Worm (Caenorhabditis elegans): Measurements from ENCODE around the gene fbxb-85.

Gene fbxb-85

DNA sequence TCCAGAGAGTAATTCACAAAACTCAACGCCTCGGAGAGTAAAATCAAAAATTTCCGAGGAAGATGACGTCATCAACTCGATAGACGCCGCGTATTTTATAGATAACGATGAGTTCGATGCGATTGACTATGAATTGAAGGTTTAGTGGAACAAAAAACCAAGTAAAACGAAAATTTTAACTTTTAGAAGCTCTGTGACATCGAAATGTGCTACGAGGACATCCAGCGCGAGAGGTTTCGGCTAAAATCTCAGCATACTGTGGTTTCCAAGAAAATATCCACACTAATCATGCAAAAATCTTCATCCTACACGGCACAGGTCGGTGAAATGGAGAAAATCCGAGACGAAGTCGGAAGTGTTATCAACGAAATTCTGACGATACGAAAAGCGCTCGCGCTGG is 20.8 kb upstream of the fbxb-85 start:
- TF ChIP-seq nhr-76 (tag; optimal IDR thresholded peaks at IDR 0.05) (no peak), efl-1 (optimal IDR thresholded peaks at IDR 0.05) (no peak), efl-1 (GFP tag; optimal IDR thresholded peaks at IDR 0.05 in 1 of 2) (peak in 1 of 2 experiments; percentile 80)

ce11 chrIII:10868653-10869392 is 20.1 kb upstream of the fbxb-85 start, which contains the start of the genes cey-4 and vps-50:
Gene cey-4 (minus strand): TSS chrIII:10868703.
Gene vps-50 (plus strand): TSS chrIII:10869193.
- TF ChIP-seq xbp-1 (tag; optimal IDR thresholded peaks at IDR 0.05) (peak; percentile 22), F16B12.6 (tag; optimal IDR thresholded peaks at IDR 0.05) (no peak), ztf-4 (tag; optimal IDR thresholded peaks at IDR 0.05) (no peak), sox-4 (tag; optimal IDR thresholded peaks at IDR 0.05) (no peak), vab-15 (tag; optimal IDR thresholded peaks at IDR 0.05) (no peak), lin-35 (GFP tag; optimal IDR thresholded peaks at IDR 0.05) (peak; percentile 18 to 55), grh-1 (GFP tag; IDR thresholded peaks at IDR 0.05) (no peak), lin-14 (GFP tag; optimal IDR thresholded peaks at IDR 0.05) (no peak), snpc-4 (tag; optimal IDR thresholded peaks at IDR 0.05) (peak; percentile 2), nhr-85 (tag) (peak; percentile 6), unc-86 (tag; optimal IDR thresholded peaks at IDR 0.05) (no peak), lsy-2 (tag; optimal IDR thresholded peaks at IDR 0.05) (peak; percentile 41 to 67), C34B4.2 (tag; optimal IDR thresholded peaks at IDR 0.05) (no peak), fos-1 (tag; optimal IDR thresholded peaks at IDR 0.05) (no peak), ceh-63 (GFP tag; optimal IDR thresholded peaks at IDR 0.05) (no peak), ceh-82 (tag; optimal IDR thresholded peaks at IDR 0.05) (peak in 1 of 3 experiments; percentile 29), C16A3.4 (tag; optimal IDR thresholded peaks at IDR 0.05) (peak; percentile 62), blmp-1 (tag; optimal IDR thresholded peaks at IDR 0.05) (no peak), snu-23 (GFP tag; optimal IDR thresholded peaks at IDR 0.05) (peak; percentile 40), rnt-1 (tag; optimal IDR thresholded peaks at IDR 0.05) (peak; percentile 32), ztf-11 (tag; optimal IDR thresholded peaks at IDR 0.05) (no peak), dsc-1 (tag; optimal IDR thresholded peaks at IDR 0.05) (peak; percentile 18), lin-13 (GFP tag; optimal IDR thresholded peaks at IDR 0.05) (peak; percentile 22), mdl-1 (tag; optimal IDR thresholded peaks at IDR 0.05) (no peak), nhr-28 (tag; optimal IDR thresholded peaks at IDR 0.05) (no peak), nhr-84 (tag; optimal IDR thresholded peaks at IDR 0.05) (no peak), dpl-1 (GFP tag; optimal IDR thresholded peaks at IDR 0.05) (peak; percentile 28 to 66 (median 47)), nhr-237 (tag; optimal IDR thresholded peaks at IDR 0.05) (no peak), efl-1 (optimal IDR thresholded peaks at IDR 0.05) (peak; percentile 51 to 60), efl-1 (GFP tag; optimal IDR thresholded peaks at IDR 0.05 in 1 of 2) (peak; percentile 45 to 95), nhr-71 (tag; optimal IDR thresholded peaks at IDR 0.05) (no peak), lin-15B (tag; optimal IDR thresholded peaks at IDR 0.05) (peak; percentile 8)

- TF ChIP-seq jun-1 (tag; optimal IDR thresholded peaks at IDR 0.05): no peak
These were observed 18.3 kb upstream of the fbxb-85 start for ce11 chrIII:10867086-10867485.

- TF ChIP-seq nhr-84 (tag; optimal IDR thresholded peaks at IDR 0.05): no peak
- TF ChIP-seq snpc-4 (tag; optimal IDR thresholded peaks at IDR 0.05): no peak
- no peak for TF ChIP-seq ces-1 (GFP tag; optimal IDR thresholded peaks at IDR 0.05)
- no peak for TF ChIP-seq ceh-8 (GFP tag; optimal IDR thresholded peaks at IDR 0.05)
- no peak for TF ChIP-seq pqm-1 (tag; optimal IDR thresholded peaks at IDR 0.05)
- no peak for TF ChIP-seq nhr-85 (tag)
- no peak for TF ChIP-seq ztf-11 (tag; optimal IDR thresholded peaks at IDR 0.05)
- no peak for TF ChIP-seq nhr-12 (tag; optimal IDR thresholded peaks at IDR 0.05)
- TF ChIP-seq rnt-1 (tag; optimal IDR thresholded peaks at IDR 0.05): no peak
- no peak for TF ChIP-seq elt-2 (tag; optimal IDR thresholded peaks at IDR 0.05)
- TF ChIP-seq ama-1 (optimal IDR thresholded peaks at IDR 0.05): no peak
- TF ChIP-seq pax-3 (tag; optimal IDR thresholded peaks at IDR 0.05): no peak
- TF ChIP-seq nhr-20 (tag; optimal IDR thresholded peaks at IDR 0.05): no peak
- TF ChIP-seq jun-1 (tag; optimal IDR thresholded peaks at IDR 0.05): no peak
- no peak for TF ChIP-seq mef-2 (tag; optimal IDR thresholded peaks at IDR 0.05)
- no peak for TF ChIP-seq tlp-1 (tag; optimal IDR thresholded peaks at IDR 0.05)
These were observed 12.6 kb upstream of the fbxb-85 start for ce11 chrIII:10861375-10861774.
